Fruit fly (Drosophila melanogaster): ENCODE measurements around the gene bon.

The bon gene

dm6 chr3R:20549855-20550603, 42.9 kb upstream of the bon start (continued):
- TF ChIP-seq dac (GFP tag; optimal IDR thresholded peaks at IDR 0.05) (peak; percentile 77), CG7368 (GFP tag; optimal IDR thresholded peaks at IDR 0.05) (peak; percentile 79), topi (GFP tag; optimal IDR thresholded peaks at IDR 0.05) (peak; percentile 78), CG10631 (GFP tag; optimal IDR thresholded peaks at IDR 0.05) (peak; percentile 89), fkh (GFP tag; optimal IDR thresholded peaks at IDR 0.05) (no peak), CG34406 (GFP tag; optimal IDR thresholded peaks at IDR 0.05) (peak; percentile 89), CG6854 (GFP tag; optimal IDR thresholded peaks at IDR 0.05) (peak; percentile 63), CG6276 (GFP tag; optimal IDR thresholded peaks at IDR 0.05) (peak; percentile 75), Eip93F (GFP tag; optimal IDR thresholded peaks at IDR 0.05) (peak; percentile 34), CG15336 (GFP tag; IDR thresholded peaks at IDR 0.05) (peak; percentile 87), Hr39 (GFP tag; optimal IDR thresholded peaks at IDR 0.05) (peak; percentile 65), Smox (GFP tag; optimal IDR thresholded peaks at IDR 0.05) (peak; percentile 76), CG8119 (GFP tag; IDR thresholded peaks at IDR 0.05) (peak; percentile 89), eg (GFP tag; IDR thresholded peaks at IDR 0.05) (peak; percentile 80)

- peak; percentile 51; the same call in 2 of the 3 replicates for TF ChIP-seq CG8119 (GFP tag; IDR thresholded peaks at IDR 0.05)
- TF ChIP-seq net (GFP tag; optimal IDR thresholded peaks at IDR 0.05) = peak; percentile 43
- no peak for TF ChIP-seq CG34406 (GFP tag; optimal IDR thresholded peaks at IDR 0.05)
- no peak for TF ChIP-seq Sox15 (GFP tag; optimal IDR thresholded peaks at IDR 0.05)
- TF ChIP-seq Met (GFP tag; optimal IDR thresholded peaks at IDR 0.05) = peak; percentile 6
- TF ChIP-seq achi (GFP tag; optimal IDR thresholded peaks at IDR 0.05) = peak; percentile 16
- no peak for TF ChIP-seq CG8319 (GFP tag; optimal IDR thresholded peaks at IDR 0.05)
- no peak for TF ChIP-seq CG31627 (GFP tag; optimal IDR thresholded peaks at IDR 0.05)
- peak; percentile 35 for TF ChIP-seq esn (GFP tag; optimal IDR thresholded peaks at IDR 0.05)
- TF ChIP-seq fd85E (GFP tag; optimal IDR thresholded peaks at IDR 0.05) = no peak
- no peak for TF ChIP-seq Eip75B (GFP tag; optimal IDR thresholded peaks at IDR 0.05)
- TF ChIP-seq CG15336 (GFP tag; IDR thresholded peaks at IDR 0.05) = peak; percentile 52; the same call in 1 of the 2 replicates
- no peak for TF ChIP-seq CG4318 (GFP tag; optimal IDR thresholded peaks at IDR 0.05)
- no peak for TF ChIP-seq pdm3 (GFP tag; optimal IDR thresholded peaks at IDR 0.05)
- TF ChIP-seq Hr39 (GFP tag; optimal IDR thresholded peaks at IDR 0.05) = no peak
- TF ChIP-seq CG10669 (GFP tag; optimal IDR thresholded peaks at IDR 0.05) = no peak
- TF ChIP-seq dac (GFP tag; optimal IDR thresholded peaks at IDR 0.05) = no peak
- TF ChIP-seq CG11902 (GFP tag; optimal IDR thresholded peaks at IDR 0.05) = no peak
- TF ChIP-seq CG6854 (GFP tag; optimal IDR thresholded peaks at IDR 0.05) = peak; percentile 38
- TF ChIP-seq fkh (GFP tag; optimal IDR thresholded peaks at IDR 0.05) = peak; percentile 99
- peak; percentile 28 for TF ChIP-seq Ets96B (tag; optimal IDR thresholded peaks at IDR 0.05)
- TF ChIP-seq Hr38 (GFP tag; optimal IDR thresholded peaks at IDR 0.05) = no peak
- peak; percentile 43 for TF ChIP-seq CG6808 (GFP tag; optimal IDR thresholded peaks at IDR 0.05)
- TF ChIP-seq Sox14 (GFP tag; optimal IDR thresholded peaks at IDR 0.05) = peak; percentile 16
- peak; percentile 44 for TF ChIP-seq Lpt (GFP tag; optimal IDR thresholded peaks at IDR 0.05)
- TF ChIP-seq CG10631 (GFP tag; optimal IDR thresholded peaks at IDR 0.05) = no peak
- TF ChIP-seq CG6276 (GFP tag; optimal IDR thresholded peaks at IDR 0.05) = peak; percentile 59
- TF ChIP-seq Blimp-1 (GFP tag; optimal IDR thresholded peaks at IDR 0.05) = no peak
- peak; percentile 13 for TF ChIP-seq CG3919 (GFP tag; optimal IDR thresholded peaks at IDR 0.05)
- peak; percentile 67 for TF ChIP-seq CG9139 (GFP tag; optimal IDR thresholded peaks at IDR 0.05)
- TF ChIP-seq Eip78C (GFP tag) = peak; percentile 78
- no peak for TF ChIP-seq CG32006 (GFP tag; optimal IDR thresholded peaks at IDR 0.05)
- TF ChIP-seq cyc (GFP tag; optimal IDR thresholded peaks at IDR 0.05) = no peak
- TF ChIP-seq CG1621 (tag; optimal IDR thresholded peaks at IDR 0.05) = no peak
- no peak for TF ChIP-seq CG3032 (tag; optimal IDR thresholded peaks at IDR 0.05)
- TF ChIP-seq CG8632 (GFP tag; optimal IDR thresholded peaks at IDR 0.05) = no peak
- no peak for TF ChIP-seq fd59A (GFP tag; optimal IDR thresholded peaks at IDR 0.05)
- no peak for TF ChIP-seq Smox (GFP tag; optimal IDR thresholded peaks at IDR 0.05)
- TF ChIP-seq ss (GFP tag; optimal IDR thresholded peaks at IDR 0.05) = peak; percentile 38 to 64
- TF ChIP-seq Gug (GFP tag; IDR thresholded peaks at IDR 0.05) = no peak
- TF ChIP-seq CG7368 (GFP tag; optimal IDR thresholded peaks at IDR 0.05) = peak; percentile 21
- peak; percentile 73 for TF ChIP-seq svp (GFP tag)
Observed at dm6 chr3R:20550632-20551486, 42.1 kb upstream of the bon start.

All from whole organism, prepupa.